Worm (Caenorhabditis elegans) whole organism, L4 larva: ENCODE results near the gene Y11D7A.19.

Experiments used
- ceh-44 ChIP-seq: fragments of 200-800 bp; sonication (Bioruptor generic); IDR thresholded peaks from 2 replicates; pipeline ENCODE4 v1.3.6; 2022; ENCODE audit warnings: missing genetic modification reagents, missing genetic modification characterization, missing compliant biosample characterization
- daf-8 ChIP-seq: fragments of 200-800 bp; sonication (Bioruptor generic); IDR thresholded peaks from 2 replicates; pipeline ENCODE4 v1.3.6; 2022; ENCODE audit warnings: missing genetic modification characterization, missing compliant biosample characterization
- dmd-6 ChIP-seq: fragments of 200-800 bp; sonication (Bioruptor generic); IDR thresholded peaks from 2 replicates; pipeline ENCODE4 v1.3.6; 2022; ENCODE audit warnings: missing genetic modification reagents, missing genetic modification characterization, missing compliant biosample characterization
- hlh-30 ChIP-seq: sonication (generic microtip); optimal IDR thresholded peaks from 2 replicates; lab custom pipeline; 2017; ENCODE audit warnings: antibody characterized with exemption, mild to moderate bottlenecking, missing genetic modification characterization, missing compliant biosample characterization; ENCODE audit not compliant: insufficient read depth
- hmg-1.1 ChIP-seq: fragments of 200-800 bp; sonication (Bioruptor generic); IDR thresholded peaks from 2 replicates; pipeline ENCODE4 v1.3.6; 2022; ENCODE audit warnings: missing genetic modification reagents, missing genetic modification characterization, missing compliant biosample characterization
- mdl-1 ChIP-seq, 2 experiments: fragments of 150-350 bp in 1 of 2; sonication (generic microtip) in 1 of 2; optimal IDR thresholded peaks; 2 replicates each; lab custom pipeline; 2014 to 2017; ENCODE audit warnings: missing biosample characterization in 2 of 2, missing genetic modification characterization in 2 of 2
- mxl-3 ChIP-seq: fragments of 200-800 bp; sonication (Bioruptor generic); optimal IDR thresholded peaks from 2 replicates; lab custom pipeline; 2018; ENCODE audit warnings: mild to moderate bottlenecking, missing genetic modification characterization, missing compliant biosample characterization
- nhr-76 ChIP-seq: fragments of 150-350 bp; optimal IDR thresholded peaks from 2 replicates; lab custom pipeline; 2014; ENCODE audit warnings: missing biosample characterization, missing genetic modification characterization
- unc-39 ChIP-seq: sonication (generic microtip); optimal IDR thresholded peaks from 2 replicates; lab custom pipeline; 2017; ENCODE audit warnings: missing biosample characterization, missing genetic modification characterization
- zag-1 ChIP-seq: fragments of 150-350 bp; optimal IDR thresholded peaks from 2 replicates; lab custom pipeline; 2014; ENCODE audit warnings: missing biosample characterization, missing genetic modification characterization

DNA sequence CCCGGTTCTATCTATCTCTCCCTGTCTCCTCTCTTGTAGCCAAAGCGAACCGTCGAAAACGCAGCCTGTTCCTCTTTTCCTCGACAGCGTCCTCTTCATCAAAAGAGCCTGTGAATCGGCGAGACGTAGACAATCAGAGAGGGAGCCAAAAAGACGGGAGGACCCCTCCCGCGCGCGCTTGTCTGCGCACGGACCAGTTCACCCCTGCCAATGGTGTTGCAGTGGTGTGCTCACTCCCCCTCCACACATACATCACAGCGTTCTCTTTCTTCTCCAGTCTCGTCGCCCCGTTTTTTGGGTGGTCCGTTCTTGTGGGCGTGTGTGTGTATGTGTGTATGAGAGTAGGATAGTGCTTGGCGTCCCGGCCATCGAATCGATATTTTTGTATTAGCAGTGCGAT is 2.6 kb upstream of the Y11D7A.19 start:
- no peak for TF ChIP-seq hmg-1.1
- no peak for TF ChIP-seq daf-8 (GFP tag; lab: Robert Waterston, UW)
- TF ChIP-seq ceh-44 = no peak
- TF ChIP-seq zag-1 (tag; lab: Kevin White, UChicago) = no peak
- no peak for TF ChIP-seq nhr-76
- TF ChIP-seq unc-39 (tag; lab: Kevin White, UChicago) = no peak
- no peak for TF ChIP-seq mdl-1 (tag; optimal IDR thresholded peaks at IDR 0.05; lab: Kevin White, UChicago)
- no peak for TF ChIP-seq hlh-30 (tag; lab: Kevin White, UChicago)
- TF ChIP-seq mxl-3 = no peak
- no peak for TF ChIP-seq dmd-6 (GFP tag; lab: Robert Waterston, UW)
